Fruit fly (Drosophila melanogaster): ENCODE results near the gene yata.
A peak's percentile ranks its signal among the peaks of the same experiment; 100 is the strongest.

Gene yata

dm6 chr3R:29797183-29797582 is 48.2 kb downstream of the yata start:
- TF ChIP-seq Sp1 (GFP tag; optimal IDR thresholded peaks at IDR 0.05): no peak

- TF ChIP-seq Hnf4 (GFP tag; optimal IDR thresholded peaks at IDR 0.05): peak; percentile 70
- TF ChIP-seq CG9705 (GFP tag; optimal IDR thresholded peaks at IDR 0.05): peak; percentile 60
- peak; percentile 90 for TF ChIP-seq Myc (optimal IDR thresholded peaks at IDR 0.05)
- no peak for TF ChIP-seq sv (GFP tag; optimal IDR thresholded peaks at IDR 0.05)
- TF ChIP-seq foxo (GFP tag; optimal IDR thresholded peaks at IDR 0.05): peak in 1 of 2 experiments; percentile 44
- peak; percentile 9 for TF ChIP-seq ey (GFP tag; optimal IDR thresholded peaks at IDR 0.05)
- TF ChIP-seq Sp1 (GFP tag; optimal IDR thresholded peaks at IDR 0.05): peak; percentile 50
- TF ChIP-seq OdsH (GFP tag; optimal IDR thresholded peaks at IDR 0.05): peak; percentile 9
- TF ChIP-seq h (GFP tag; optimal IDR thresholded peaks at IDR 0.05): peak; percentile 70
- peak; percentile 70 for TF ChIP-seq HLH106 (tag; optimal IDR thresholded peaks at IDR 0.05)
- TF ChIP-seq Dfd (GFP tag; optimal IDR thresholded peaks at IDR 0.05): no peak
- TF ChIP-seq Mio (GFP tag; optimal IDR thresholded peaks at IDR 0.05): no peak
- TF ChIP-seq Abd-B (GFP tag; optimal IDR thresholded peaks at IDR 0.05): no peak
- TF ChIP-seq br (GFP tag; optimal IDR thresholded peaks at IDR 0.05): peak; percentile 50
- peak; percentile 17 for TF ChIP-seq psq (GFP tag; optimal IDR thresholded peaks at IDR 0.05)
- peak; percentile 33 for TF ChIP-seq fru (GFP tag; optimal IDR thresholded peaks at IDR 0.05)
- peak; percentile 55 for TF ChIP-seq rgr (GFP tag; optimal IDR thresholded peaks at IDR 0.05)
- peak; percentile 70 for TF ChIP-seq Hr83 (GFP tag; optimal IDR thresholded peaks at IDR 0.05; ENCODE audit: poor library complexity, severe bottlenecking)
- peak; percentile 71 for TF ChIP-seq woc (GFP tag; optimal IDR thresholded peaks at IDR 0.05)
- TF ChIP-seq usp (GFP tag; optimal IDR thresholded peaks at IDR 0.05): no peak
Measured at dm6 chr3R:29798966-29799680, 50.1 kb downstream of the yata start, which contains the start of the genes Rnb and Drice. Rnb (minus strand) TSS chr3R:29799354. Drice (plus strand) TSS chr3R:29799658.

dm6 chr3R:29799681-29800028 is 50.6 kb downstream of the yata start:
- no peak for TF ChIP-seq Hr78 (GFP tag; optimal IDR thresholded peaks at IDR 0.05)
- no peak for TF ChIP-seq Rel (GFP tag; optimal IDR thresholded peaks at IDR 0.05)
- TF ChIP-seq Rel (tag; optimal IDR thresholded peaks at IDR 0.05): peak; percentile 65
- no peak for TF ChIP-seq Hnf4 (GFP tag; optimal IDR thresholded peaks at IDR 0.05)
- TF ChIP-seq OdsH (GFP tag; optimal IDR thresholded peaks at IDR 0.05): no peak
- TF ChIP-seq woc (GFP tag; optimal IDR thresholded peaks at IDR 0.05): no peak
- no peak for TF ChIP-seq CG9705 (GFP tag; optimal IDR thresholded peaks at IDR 0.05)

dm6 chr3R:29802753-29803313 is 53.8 kb downstream of the yata start, which contains the start of the genes Etfb and CG7789:
Etfb (minus strand) TSS chr3R:29802945.
CG7789 (plus strand) TSS chr3R:29803196.
- peak; percentile 88 for TF ChIP-seq rgr (GFP tag; optimal IDR thresholded peaks at IDR 0.05)
- peak in 1 of 2 experiments; percentile 91 for TF ChIP-seq foxo (GFP tag; optimal IDR thresholded peaks at IDR 0.05)
- no peak for TF ChIP-seq usp (GFP tag; optimal IDR thresholded peaks at IDR 0.05)
- peak; percentile 81 for TF ChIP-seq Myc (optimal IDR thresholded peaks at IDR 0.05)
- TF ChIP-seq ey (GFP tag; optimal IDR thresholded peaks at IDR 0.05): peak; percentile 84
- TF ChIP-seq HLH106 (tag; optimal IDR thresholded peaks at IDR 0.05): peak; percentile 84
- peak; percentile 52 for TF ChIP-seq Hr83 (GFP tag; optimal IDR thresholded peaks at IDR 0.05; ENCODE audit: poor library complexity, severe bottlenecking)
- no peak for TF ChIP-seq CrebA (GFP tag; optimal IDR thresholded peaks at IDR 0.05; ENCODE audit: borderline replicate concordance)
- TF ChIP-seq Rel (GFP tag; optimal IDR thresholded peaks at IDR 0.05): no peak
- TF ChIP-seq Rel (tag; optimal IDR thresholded peaks at IDR 0.05): peak; percentile 58
- TF ChIP-seq Dfd (GFP tag; optimal IDR thresholded peaks at IDR 0.05): no peak
- peak; percentile 77 for TF ChIP-seq psq (GFP tag; optimal IDR thresholded peaks at IDR 0.05)
- no peak for TF ChIP-seq woc (GFP tag; optimal IDR thresholded peaks at IDR 0.05)
- peak; percentile 64 for TF ChIP-seq CG9705 (GFP tag; optimal IDR thresholded peaks at IDR 0.05)
- peak; percentile 80 for TF ChIP-seq OdsH (GFP tag; optimal IDR thresholded peaks at IDR 0.05)
- TF ChIP-seq Sp1 (GFP tag; optimal IDR thresholded peaks at IDR 0.05): peak; percentile 83
- TF ChIP-seq fru (GFP tag; optimal IDR thresholded peaks at IDR 0.05): peak; percentile 80
- peak; percentile 86 for TF ChIP-seq h (GFP tag; optimal IDR thresholded peaks at IDR 0.05)
- peak; percentile 51 for TF ChIP-seq sv (GFP tag; optimal IDR thresholded peaks at IDR 0.05)
- no peak for TF ChIP-seq GATAd (GFP tag; optimal IDR thresholded peaks at IDR 0.05)

Data from whole organism, wandering third instar larva.